Fruit fly (Drosophila melanogaster) whole organism, wandering third instar larva: ENCODE measurements around the gene cno.

Experiments
- Abd-B ChIP-seq: fragments of >200 bp; optimal IDR thresholded peaks from 2 replicates; lab custom pipeline; 2017; ENCODE audit warnings: missing biosample characterization, missing genetic modification characterization
- CG9705 ChIP-seq: fragments of 200-800 bp; sonication (Bioruptor generic); optimal IDR thresholded peaks from 2 replicates; lab custom pipeline; 2018; ENCODE audit warnings: missing biosample characterization, mild to moderate bottlenecking, missing genetic modification characterization
- CrebA ChIP-seq: fragments of 200-800 bp; sonication (Bioruptor generic); optimal IDR thresholded peaks from 2 replicates; lab custom pipeline; 2016; ENCODE audit warnings: missing biosample characterization, mild to moderate bottlenecking, missing genetic modification characterization, borderline replicate concordance
- Dfd ChIP-seq: fragments of >200 bp; optimal IDR thresholded peaks from 2 replicates; lab custom pipeline; 2017; ENCODE audit warnings: missing biosample characterization, missing genetic modification characterization
- Dif ChIP-seq: fragments of 200-275, 200-300 bp; sonication (Bioruptor generic); optimal IDR thresholded peaks from 2 replicates; lab custom pipeline; 2018; ENCODE audit warnings: missing biosample characterization, missing genetic modification characterization; ENCODE audit not compliant: partially characterized antibody
- GATAd ChIP-seq: sonication (Bioruptor generic); optimal IDR thresholded peaks from 2 replicates; lab custom pipeline; 2016; ENCODE audit warnings: missing biosample characterization, missing genetic modification characterization
- HLH106 ChIP-seq: fragments of 200-800 bp; optimal IDR thresholded peaks from 3 replicates; lab custom pipeline; 2019; ENCODE audit warnings: missing biosample characterization, mild to moderate bottlenecking, missing genetic modification characterization, moderate library complexity
- Hnf4 ChIP-seq: fragments of 200-800 bp; sonication (Bioruptor generic); optimal IDR thresholded peaks from 2 replicates; lab custom pipeline; 2016; ENCODE audit warnings: missing biosample characterization, mild to moderate bottlenecking, missing genetic modification characterization
- Hr78 ChIP-seq: fragments of >200 bp; optimal IDR thresholded peaks from 2 replicates; lab custom pipeline; 2017; ENCODE audit warnings: missing biosample characterization, missing genetic modification characterization
- Mio ChIP-seq: sonication (Bioruptor generic); optimal IDR thresholded peaks from 2 replicates; lab custom pipeline; 2016; ENCODE audit warnings: missing biosample characterization, missing genetic modification characterization
- Myc ChIP-seq: fragments of >200 bp; optimal IDR thresholded peaks from 2 replicates; lab custom pipeline; 2017
- N ChIP-seq: fragments of >200 bp; optimal IDR thresholded peaks from 2 replicates; lab custom pipeline; 2018; ENCODE audit warnings: missing biosample characterization, missing external identifiers, missing genetic modification characterization
- OdsH ChIP-seq: fragments of 200-800 bp; sonication (Bioruptor generic); optimal IDR thresholded peaks from 2 replicates; lab custom pipeline; 2016; ENCODE audit warnings: missing biosample characterization, mild to moderate bottlenecking, missing genetic modification characterization
- Rel ChIP-seq, 2 experiments: fragments of 200-800 bp; sonication (Bioruptor generic) in 1 of 2; optimal IDR thresholded peaks; 2 replicates in 1 of 2; 3 replicates in 1 of 2; lab custom pipeline; 2016 to 2019; ENCODE audit warnings: mild to moderate bottlenecking in 2 of 2, missing biosample characterization in 2 of 2, missing genetic modification characterization in 2 of 2, moderate library complexity in 1 of 2
- Sp1 ChIP-seq: fragments of 200-800 bp; sonication (Bioruptor generic); optimal IDR thresholded peaks from 3 replicates; lab custom pipeline; 2019; ENCODE audit warnings: missing biosample characterization, mild to moderate bottlenecking, missing genetic modification characterization, moderate library complexity
- Vsx2 ChIP-seq: fragments of 200-300, 225-300 bp; sonication (Bioruptor generic); optimal IDR thresholded peaks from 2 replicates; lab custom pipeline; 2018; ENCODE audit warnings: missing biosample characterization, missing genetic modification characterization; ENCODE audit not compliant: partially characterized antibody
- br ChIP-seq: fragments of 200-800 bp; sonication (Bioruptor generic); optimal IDR thresholded peaks from 2 replicates; lab custom pipeline; 2016; ENCODE audit warnings: missing biosample characterization, missing genetic modification characterization
- brk ChIP-seq: fragments of 200-800 bp; sonication (Bioruptor generic); optimal IDR thresholded peaks from 2 replicates; lab custom pipeline; 2016; ENCODE audit warnings: missing biosample characterization, mild to moderate bottlenecking, missing genetic modification characterization
- dl ChIP-seq, 2 experiments: fragments of 175-275, 200-275 bp in 1 of 2; fragments of 200-275 bp in 1 of 2; sonication (Bioruptor generic); optimal IDR thresholded peaks; lab custom pipeline; 2018; ENCODE audit warnings: mild to moderate bottlenecking in 2 of 2, missing biosample characterization in 2 of 2, missing genetic modification characterization in 2 of 2, moderate library complexity in 2 of 2; ENCODE audit not compliant: partially characterized antibody in 2 of 2, insufficient read depth in 1 of 2
- dmrt93B ChIP-seq: fragments of 200-800 bp; sonication (Bioruptor generic); optimal IDR thresholded peaks from 2 replicates; lab custom pipeline; 2018; ENCODE audit warnings: missing biosample characterization, mild to moderate bottlenecking, missing genetic modification characterization
- dsf ChIP-seq: sonication (Bioruptor generic); optimal IDR thresholded peaks from 2 replicates; lab custom pipeline; 2016; ENCODE audit warnings: missing biosample characterization, missing genetic modification characterization, borderline replicate concordance
- foxo ChIP-seq, 2 experiments: fragments of 200-800 bp; sonication (Bioruptor generic); optimal IDR thresholded peaks; 2 replicates in 1 of 2; 3 replicates in 1 of 2; lab custom pipeline; 2016 to 2017; ENCODE audit warnings: missing biosample characterization in 2 of 2, missing genetic modification characterization in 2 of 2
- fru ChIP-seq: fragments of 200-800 bp; sonication (Bioruptor generic); optimal IDR thresholded peaks from 3 replicates; lab custom pipeline; 2016; ENCODE audit warnings: missing biosample characterization, mild to moderate bottlenecking, missing genetic modification characterization
- jim ChIP-seq: fragments of 175-275, 200-325 bp; sonication (Bioruptor generic); optimal IDR thresholded peaks from 2 replicates; lab custom pipeline; 2016; ENCODE audit warnings: missing biosample characterization, mild to moderate bottlenecking, missing genetic modification characterization
- lola ChIP-seq: fragments of >200 bp; optimal IDR thresholded peaks from 2 replicates; lab custom pipeline; 2017; ENCODE audit warnings: missing biosample characterization, missing genetic modification characterization
- pan ChIP-seq: fragments of >200 bp; optimal IDR thresholded peaks from 2 replicates; lab custom pipeline; 2017
- psq ChIP-seq: fragments of 200-800 bp; sonication (Bioruptor generic); optimal IDR thresholded peaks from 3 replicates; lab custom pipeline; 2017; ENCODE audit warnings: missing biosample characterization, mild to moderate bottlenecking, missing genetic modification characterization, moderate library complexity
- rgr ChIP-seq: fragments of 200-800 bp; sonication (Bioruptor generic); optimal IDR thresholded peaks from 3 replicates; lab custom pipeline; 2016; ENCODE audit warnings: missing biosample characterization, mild to moderate bottlenecking, missing genetic modification characterization
- sage ChIP-seq: fragments of 200-800 bp; sonication (Bioruptor generic); optimal IDR thresholded peaks from 2 replicates; lab custom pipeline; 2016; ENCODE audit warnings: missing biosample characterization, mild to moderate bottlenecking, missing genetic modification characterization
- sv ChIP-seq: fragments of 200-800 bp; sonication (Bioruptor generic); optimal IDR thresholded peaks from 3 replicates; lab custom pipeline; 2016; ENCODE audit warnings: missing biosample characterization, missing genetic modification characterization
- tai ChIP-seq: sonication (Bioruptor generic); optimal IDR thresholded peaks from 2 replicates; lab custom pipeline; 2016; ENCODE audit warnings: missing biosample characterization, missing genetic modification characterization
- usp ChIP-seq: fragments of >200 bp; optimal IDR thresholded peaks from 2 replicates; lab custom pipeline; 2017; ENCODE audit warnings: missing biosample characterization, missing genetic modification characterization
- woc ChIP-seq: sonication (Bioruptor generic); optimal IDR thresholded peaks from 2 replicates; lab custom pipeline; 2016; ENCODE audit warnings: missing biosample characterization, mild to moderate bottlenecking, missing genetic modification characterization

cno gene

DNA sequence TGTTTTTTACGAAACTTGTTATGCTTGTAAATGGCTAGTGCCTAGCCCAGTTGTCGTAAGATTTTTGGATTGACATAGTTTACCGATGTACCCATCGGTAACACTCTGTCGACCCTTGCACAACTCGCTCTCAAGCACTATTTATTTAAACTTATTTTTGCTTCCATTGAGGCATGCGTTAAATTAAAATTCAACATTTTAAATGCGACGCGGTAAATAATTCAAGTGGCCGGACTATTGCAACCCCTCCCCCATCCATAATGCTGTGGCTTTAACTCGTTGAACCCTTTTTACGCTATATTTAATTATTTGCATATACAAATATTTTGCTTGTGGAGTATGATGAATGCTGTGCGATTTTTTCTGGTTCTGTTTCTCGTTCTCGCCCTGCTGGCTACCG is 32.1 kb upstream of the cno start:
- TF ChIP-seq GATAd (GFP tag; lab: Kevin White, UChicago) (no peak), rgr (no peak), woc (GFP tag; lab: Kevin White, UChicago) (no peak), dl (GFP tag; optimal IDR thresholded peaks at IDR 0.05; lab: Kevin White, UChicago; ENCODE audit: insufficient read depth in 1 of 2, partially characterized antibody in 2 of 2) (no peak), Hr78 (GFP tag; lab: Kevin White, UChicago) (no peak), tai (GFP tag; lab: Kevin White, UChicago) (no peak), Dif (GFP tag; lab: Kevin White, UChicago) (no peak), jim (GFP tag; lab: Kevin White, UChicago) (no peak), Mio (no peak), sage (GFP tag; lab: Kevin White, UChicago) (no peak), psq (GFP tag; lab: Kevin White, UChicago) (no peak)

DNA sequence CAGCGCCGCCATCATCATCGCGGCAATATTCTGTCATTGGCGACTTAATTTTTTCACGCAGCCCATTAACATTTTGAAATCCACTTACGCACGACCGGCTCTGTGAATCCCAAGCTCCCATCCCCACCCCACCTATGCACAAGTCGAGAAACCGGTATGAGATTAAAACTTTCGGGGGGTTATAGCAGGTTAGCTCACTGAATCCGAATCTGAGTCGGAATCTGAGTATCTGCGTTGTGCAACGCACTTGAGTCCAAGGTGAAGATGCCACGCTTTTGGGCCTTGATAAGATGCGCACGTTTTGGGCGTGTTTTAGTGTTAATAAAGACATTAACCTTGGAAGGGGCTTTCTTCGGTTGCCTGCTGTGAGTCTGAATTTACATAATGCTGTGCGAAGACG is 29.7 kb upstream of the cno start:
- no peak for TF ChIP-seq pan
- no peak for TF ChIP-seq psq (GFP tag; lab: Kevin White, UChicago)
- no peak for TF ChIP-seq Hr78 (GFP tag; lab: Kevin White, UChicago)
- no peak for TF ChIP-seq woc (GFP tag; lab: Kevin White, UChicago)
- TF ChIP-seq dsf (GFP tag; lab: Kevin White, UChicago), result no peak
- no peak for TF ChIP-seq brk (GFP tag; lab: Kevin White, UChicago)
- no peak for TF ChIP-seq br (GFP tag; lab: Kevin White, UChicago)
- no peak for TF ChIP-seq CrebA (GFP tag; lab: Kevin White, UChicago)
- no peak for TF ChIP-seq Rel (GFP tag; optimal IDR thresholded peaks at IDR 0.05; lab: Kevin White, UChicago)
- peak; percentile 94 for TF ChIP-seq Rel (tag; optimal IDR thresholded peaks at IDR 0.05; lab: Kevin White, UChicago)
- no peak for TF ChIP-seq lola (GFP tag; lab: Kevin White, UChicago)
- no peak for TF ChIP-seq CG9705
- TF ChIP-seq tai (GFP tag; lab: Kevin White, UChicago), result no peak
- no peak for TF ChIP-seq Vsx2 (GFP tag; lab: Kevin White, UChicago)
- TF ChIP-seq usp (GFP tag; lab: Kevin White, UChicago), result no peak
- peak; percentile 5 for TF ChIP-seq OdsH (GFP tag; lab: Kevin White, UChicago)
- no peak for TF ChIP-seq rgr
- no peak for TF ChIP-seq sv (GFP tag; lab: Kevin White, UChicago)
- peak; percentile 44 for TF ChIP-seq Dif (GFP tag; lab: Kevin White, UChicago)
- no peak for TF ChIP-seq foxo (GFP tag; optimal IDR thresholded peaks at IDR 0.05; lab: Kevin White, UChicago)
- TF ChIP-seq Myc (lab: Kevin White, UChicago), result no peak
- no peak for TF ChIP-seq Abd-B
- no peak for TF ChIP-seq HLH106
- no peak for TF ChIP-seq fru (GFP tag; lab: Kevin White, UChicago)
- no peak for TF ChIP-seq dmrt93B
- TF ChIP-seq sage (GFP tag; lab: Kevin White, UChicago), result no peak
- no peak for TF ChIP-seq Sp1 (GFP tag; lab: Kevin White, UChicago)
- no peak for TF ChIP-seq N
- TF ChIP-seq, all 38 proteins: peak for 3

DNA sequence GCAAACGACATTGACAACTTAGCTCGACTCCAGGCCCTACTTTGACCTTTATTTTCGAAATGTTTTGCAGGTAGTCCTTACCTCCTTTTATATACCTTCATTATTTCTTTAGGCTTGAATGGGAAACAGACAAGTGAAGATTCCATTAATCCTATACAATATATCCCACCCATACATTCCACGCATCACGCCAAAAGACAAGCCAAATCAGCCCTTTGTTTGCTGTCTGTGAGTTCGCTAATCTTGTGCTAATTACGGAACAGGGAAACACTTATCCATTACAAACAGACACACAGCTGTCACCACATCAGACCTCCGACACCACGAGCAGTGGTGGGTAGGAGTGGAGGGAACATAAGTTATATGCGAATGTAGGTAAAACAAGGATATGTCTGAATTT is 23.5 kb upstream of the cno start, which contains the start of gene CG33293:
Gene CG33293, minus strand, starts transcription at position 15 of the 400 bp plus-strand sequence.
- TF ChIP-seq CG9705, result no peak

DNA sequence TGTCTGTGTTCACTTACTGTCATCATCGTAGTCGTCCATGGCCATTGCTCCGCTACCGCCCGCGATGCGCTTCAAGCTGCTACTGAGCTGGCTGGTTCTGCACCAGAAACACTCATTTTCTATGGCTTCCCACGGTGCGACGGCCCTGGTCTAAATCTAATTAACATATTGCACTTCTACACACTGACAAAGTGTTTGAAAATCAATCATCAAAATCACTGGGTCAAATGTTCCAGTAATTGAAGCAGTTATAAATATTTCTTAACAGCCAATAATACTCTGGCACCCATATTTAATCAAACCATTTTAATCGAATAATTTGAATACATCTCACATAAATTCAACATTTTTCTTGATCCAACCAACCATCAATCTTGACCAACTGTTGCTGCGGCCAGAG is 20.0 kb upstream of the cno start, which contains the start of gene rtp:
Gene rtp, minus strand, starts transcription at position 101 of the 400 bp plus-strand sequence.
- no peak for TF ChIP-seq Sp1 (GFP tag; lab: Kevin White, UChicago)
- no peak for TF ChIP-seq dl (GFP tag; optimal IDR thresholded peaks at IDR 0.05; lab: Kevin White, UChicago; ENCODE audit: insufficient read depth in 1 of 2, partially characterized antibody in 2 of 2)
- TF ChIP-seq Vsx2 (GFP tag; lab: Kevin White, UChicago), result no peak
- no peak for TF ChIP-seq Mio
- TF ChIP-seq CG9705, result no peak
- no peak for TF ChIP-seq Hnf4 (GFP tag; lab: Kevin White, UChicago)
- no peak for TF ChIP-seq Hr78 (GFP tag; lab: Kevin White, UChicago)
- TF ChIP-seq Myc (lab: Kevin White, UChicago), result no peak
- no peak for TF ChIP-seq Dfd (GFP tag; lab: Kevin White, UChicago)
- TF ChIP-seq usp (GFP tag; lab: Kevin White, UChicago), result no peak
